Fruit fly (Drosophila melanogaster) S2 (cell line): Measurements from ENCODE around the gene Spc25.

Experiments used
- CG8478 ChIP-seq: fragments of >200 bp; optimal IDR thresholded peaks from 2 replicates; lab custom pipeline; 2018
- CTCF ChIP-seq, 2 experiments: fragments of >200 bp; optimal IDR thresholded peaks; 2 replicates each; lab custom pipeline; 2018

- TF ChIP-seq CG8478 (lab: Kevin White, UChicago): no peak
- TF ChIP-seq CTCF (optimal IDR thresholded peaks at IDR 0.05; lab: Kevin White, UChicago): peak; percentile 84 to 86
These were observed 19.2 kb downstream of the Spc25 start, which contains the start of gene Paip2 for dm6 chr3R:12980628-12981219.
